Worm (Caenorhabditis elegans) whole organism, mixed stage, embryonic: Measurements from ENCODE around the gene Y43F8B.15.

Experiments used
- M03D4.4 ChIP-seq: sonication (generic microtip); optimal IDR thresholded peaks from 2 replicates; lab custom pipeline; 2017; ENCODE audit warnings: mild to moderate bottlenecking, missing genetic modification characterization, missing compliant biosample characterization
- bed-3 ChIP-seq: fragments of 200-800 bp; sonication (Bioruptor generic); optimal IDR thresholded peaks from 3 replicates; lab custom pipeline; 2018; ENCODE audit warnings: mild to moderate bottlenecking, missing genetic modification characterization, moderate library complexity, missing compliant biosample characterization
- blmp-1 ChIP-seq: fragments of 150-350 bp; optimal IDR thresholded peaks from 2 replicates; lab custom pipeline; 2014; ENCODE audit warnings: missing biosample characterization, missing genetic modification characterization
- ceh-39 ChIP-seq: fragments of 150-350 bp; optimal IDR thresholded peaks from 2 replicates; lab custom pipeline; 2014; ENCODE audit warnings: missing biosample characterization, missing genetic modification characterization
- ceh-43 ChIP-seq: fragments of 200-800 bp; sonication (Bioruptor generic); optimal IDR thresholded peaks from 2 replicates; lab custom pipeline; 2018; ENCODE audit warnings: mild to moderate bottlenecking, missing genetic modification characterization, moderate library complexity, missing compliant biosample characterization
- ces-1 ChIP-seq: fragments of 150-350 bp; optimal IDR thresholded peaks from 2 replicates; lab custom pipeline; 2014; ENCODE audit warnings: missing biosample characterization, missing genetic modification reagents, missing genetic modification characterization
- cnd-1 ChIP-seq: fragments of 200-800 bp; sonication (Bioruptor generic); optimal IDR thresholded peaks from 2 replicates; lab custom pipeline; 2018; ENCODE audit warnings: mild to moderate bottlenecking, missing genetic modification characterization, missing compliant biosample characterization
- drap-1 ChIP-seq: fragments of 200-800 bp; sonication (Bioruptor generic); optimal IDR thresholded peaks from 3 replicates; lab custom pipeline; 2018; ENCODE audit warnings: mild to moderate bottlenecking, missing genetic modification characterization, missing compliant biosample characterization
- elt-1 ChIP-seq: sonication (generic microtip); optimal IDR thresholded peaks from 2 replicates; lab custom pipeline; 2017; ENCODE audit warnings: missing genetic modification characterization, mild to moderate bottlenecking, missing compliant biosample characterization, antibody characterized with exemption, moderate library complexity, borderline replicate concordance; ENCODE audit not compliant: insufficient read depth
- elt-3 ChIP-seq: fragments of 150-350 bp; optimal IDR thresholded peaks from 2 replicates; lab custom pipeline; 2014; ENCODE audit warnings: missing biosample characterization, missing genetic modification characterization
- flh-1 ChIP-seq: fragments of 200-800 bp; sonication (Bioruptor generic); optimal IDR thresholded peaks from 2 replicates; lab custom pipeline; 2018; ENCODE audit warnings: mild to moderate bottlenecking, missing genetic modification characterization, moderate library complexity, missing compliant biosample characterization
- ham-2 ChIP-seq: fragments of 200-800 bp; sonication (Bioruptor generic); optimal IDR thresholded peaks from 2 replicates; lab custom pipeline; 2018; ENCODE audit warnings: mild to moderate bottlenecking, missing genetic modification characterization, missing compliant biosample characterization
- hlh-1 ChIP-seq: fragments of 150-350 bp; optimal IDR thresholded peaks from 2 replicates; lab custom pipeline; 2014; ENCODE audit warnings: missing biosample characterization, missing genetic modification reagents, missing genetic modification characterization
- lin-13 ChIP-seq: fragments of 150-350 bp; optimal IDR thresholded peaks from 2 replicates; lab custom pipeline; 2014; ENCODE audit warnings: missing biosample characterization, missing genetic modification characterization
- lin-32 ChIP-seq: fragments of 200-800 bp; sonication (Bioruptor generic); optimal IDR thresholded peaks from 2 replicates; lab custom pipeline; 2018; ENCODE audit warnings: mild to moderate bottlenecking, missing genetic modification characterization, missing compliant biosample characterization
- lsy-2 ChIP-seq: fragments of 150-350 bp; optimal IDR thresholded peaks from 2 replicates; lab custom pipeline; 2014; ENCODE audit warnings: missing biosample characterization, missing genetic modification characterization
- mab-5 ChIP-seq: fragments of 150-350 bp; optimal IDR thresholded peaks from 2 replicates; lab custom pipeline; 2014; ENCODE audit warnings: missing biosample characterization, missing genetic modification characterization
- mep-1 ChIP-seq: fragments of 150-350 bp; optimal IDR thresholded peaks from 2 replicates; lab custom pipeline; 2017; ENCODE audit warnings: missing biosample characterization, missing genetic modification reagents, missing genetic modification characterization, inconsistent platforms
- mls-2 ChIP-seq: sonication (generic microtip); optimal IDR thresholded peaks from 2 replicates; lab custom pipeline; 2016; ENCODE audit warnings: mild to moderate bottlenecking, missing genetic modification characterization, moderate library complexity, missing compliant biosample characterization
- nhr-12 ChIP-seq: fragments of 150-350 bp; optimal IDR thresholded peaks from 2 replicates; lab custom pipeline; 2014; ENCODE audit warnings: missing biosample characterization, missing genetic modification characterization
- nhr-237 ChIP-seq: fragments of 150-350 bp; optimal IDR thresholded peaks from 2 replicates; lab custom pipeline; 2014; ENCODE audit warnings: missing biosample characterization, missing genetic modification characterization
- nhr-28 ChIP-seq: fragments of 150-350 bp; optimal IDR thresholded peaks from 2 replicates; lab custom pipeline; 2014; ENCODE audit warnings: missing biosample characterization, missing genetic modification characterization
- nhr-76 ChIP-seq: sonication (generic microtip); optimal IDR thresholded peaks from 2 replicates; lab custom pipeline; 2017; ENCODE audit warnings: missing biosample characterization, missing genetic modification characterization
- pha-4 ChIP-seq: fragments of 150-350 bp; optimal IDR thresholded peaks from 2 replicates; lab custom pipeline; 2018; ENCODE audit warnings: missing biosample characterization, missing genetic modification reagents, missing genetic modification characterization
- sem-2 ChIP-seq: fragments of 200-800 bp; sonication (Bioruptor generic); optimal IDR thresholded peaks from 2 replicates; lab custom pipeline; 2018; ENCODE audit warnings: mild to moderate bottlenecking, missing genetic modification characterization, missing compliant biosample characterization
- snpc-4 ChIP-seq: fragments of 150-350 bp; optimal IDR thresholded peaks from 2 replicates; lab custom pipeline; 2014; ENCODE audit warnings: missing biosample characterization, missing genetic modification characterization
- sptf-1 ChIP-seq: sonication (generic microtip); optimal IDR thresholded peaks from 2 replicates; lab custom pipeline; 2017; ENCODE audit warnings: mild to moderate bottlenecking, missing genetic modification characterization, moderate library complexity, missing compliant biosample characterization
- unc-120 ChIP-seq: sonication (generic microtip); optimal IDR thresholded peaks from 2 replicates; lab custom pipeline; 2017; ENCODE audit warnings: missing genetic modification characterization, missing compliant biosample characterization; ENCODE audit not compliant: poor library complexity, severe bottlenecking
- unc-39 ChIP-seq: fragments of 150-350 bp; optimal IDR thresholded peaks from 2 replicates; lab custom pipeline; 2014; ENCODE audit warnings: missing biosample characterization, missing genetic modification characterization
- unc-62 ChIP-seq: fragments of 150-350 bp; optimal IDR thresholded peaks from 2 replicates; lab custom pipeline; 2014; ENCODE audit warnings: missing biosample characterization, missing genetic modification reagents, missing genetic modification characterization
- zip-8 ChIP-seq: fragments of 150-350 bp; optimal IDR thresholded peaks from 2 replicates; lab custom pipeline; 2014; ENCODE audit warnings: missing biosample characterization, missing genetic modification characterization
- ztf-11 ChIP-seq: fragments of 150-350 bp; optimal IDR thresholded peaks from 2 replicates; lab custom pipeline; 2014; ENCODE audit warnings: missing biosample characterization, missing genetic modification characterization

Y43F8B.15 gene

ce11 chrV:19428097-19428496 is 33.8 kb downstream of the Y43F8B.15 start:
- TF ChIP-seq sptf-1 (tag; lab: Kevin White, UChicago) (no peak), ceh-39 (tag; lab: Kevin White, UChicago) (no peak), pha-4 (tag; lab: Kevin White, UChicago) (no peak), mep-1 (tag; lab: Kevin White, UChicago) (no peak), snpc-4 (tag; lab: Kevin White, UChicago) (no peak), nhr-28 (tag; lab: Kevin White, UChicago) (no peak), elt-1 (tag; lab: Kevin White, UChicago) (no peak), drap-1 (no peak), unc-120 (tag; lab: Kevin White, UChicago) (no peak), M03D4.4 (tag; lab: Kevin White, UChicago) (no peak), mls-2 (tag; lab: Kevin White, UChicago) (no peak), blmp-1 (tag; lab: Kevin White, UChicago) (no peak), zip-8 (tag; lab: Kevin White, UChicago) (no peak), lin-32 (GFP tag; lab: Kevin White, UChicago) (no peak), sem-2 (GFP tag; lab: Kevin White, UChicago) (no peak), bed-3 (no peak), nhr-237 (tag; lab: Kevin White, UChicago) (no peak), elt-3 (tag; lab: Kevin White, UChicago) (no peak), nhr-12 (tag; lab: Kevin White, UChicago) (no peak), lin-13 (tag; lab: Kevin White, UChicago) (no peak)
- TF ChIP-seq, all 35 proteins: peak for 0

DNA sequence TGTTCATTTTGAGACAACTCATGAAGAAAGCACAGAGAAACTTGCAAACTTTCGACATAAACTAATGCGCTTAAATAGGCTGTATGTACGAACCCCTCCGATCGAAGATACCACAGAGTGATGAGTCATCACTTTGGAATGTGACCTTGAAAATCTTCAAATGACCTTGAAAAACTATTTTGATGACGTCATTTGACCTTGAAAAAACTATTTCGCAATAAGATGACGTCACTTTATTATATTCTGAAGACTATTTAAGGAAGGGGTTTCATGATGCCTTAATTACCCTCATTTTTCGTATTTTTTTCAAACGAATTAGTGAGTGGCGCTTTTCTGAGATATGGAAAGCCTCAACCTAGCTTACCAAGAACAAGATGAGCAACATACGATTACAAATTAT is 40.8 kb downstream of the Y43F8B.15 start, which contains the start of gene C25F9.2:
Gene C25F9.2, plus strand, starts transcription at position 341 of the 400 bp plus-strand sequence.
- peak; percentile 99 for TF ChIP-seq zip-8 (tag; lab: Kevin White, UChicago)
- no peak for TF ChIP-seq lsy-2

- TF ChIP-seq zip-8 (tag; lab: Kevin White, UChicago) (no peak), ceh-43 (no peak), mab-5 (no peak), unc-120 (tag; lab: Kevin White, UChicago) (no peak), ces-1 (no peak), ham-2 (GFP tag; lab: Kevin White, UChicago) (no peak), ceh-39 (tag; lab: Kevin White, UChicago) (no peak), snpc-4 (tag; lab: Kevin White, UChicago) (no peak), elt-1 (tag; lab: Kevin White, UChicago) (no peak), mls-2 (tag; lab: Kevin White, UChicago) (no peak), lsy-2 (no peak), nhr-12 (tag; lab: Kevin White, UChicago) (no peak), cnd-1 (tag; lab: Kevin White, UChicago) (no peak)
- TF ChIP-seq, all 35 proteins: peak for 0
These were observed 44.1 kb downstream of the Y43F8B.15 start, which contains the start of gene C25F9.15 for ce11 chrV:19417836-19418235. TSS of gene C25F9.15 (plus strand) at chrV:19418136.

- TF ChIP-seq unc-39 (tag; lab: Kevin White, UChicago): no peak
- TF ChIP-seq ztf-11 (tag; lab: Kevin White, UChicago): no peak
- TF ChIP-seq nhr-76: no peak
- TF ChIP-seq mls-2 (tag; lab: Kevin White, UChicago): no peak
- no peak for TF ChIP-seq bed-3
- no peak for TF ChIP-seq lin-32 (GFP tag; lab: Kevin White, UChicago)
These were observed 45.4 kb downstream of the Y43F8B.15 start, which contains the start of the genes C25F9.4 and C25F9.9 for ce11 chrV:19416475-19416874. TSS of gene C25F9.4 (minus strand) at chrV:19416575. TSS of gene C25F9.9 (plus strand) at chrV:19416611.

- no peak for TF ChIP-seq lsy-2
- no peak for TF ChIP-seq flh-1
- no peak for TF ChIP-seq hlh-1 (tag; lab: Kevin White, UChicago)
- no peak for TF ChIP-seq unc-62 (GFP tag; lab: Kevin White, UChicago)
- TF ChIP-seq drap-1: no peak
These were observed 51.3 kb downstream of the Y43F8B.15 start, which contains the start of gene C25F9.5 for ce11 chrV:19410663-19411062. TSS of gene C25F9.5 (minus strand) at chrV:19410857.
